Worm (Caenorhabditis elegans): Measurements from ENCODE around the gene mog-5.

DNA sequence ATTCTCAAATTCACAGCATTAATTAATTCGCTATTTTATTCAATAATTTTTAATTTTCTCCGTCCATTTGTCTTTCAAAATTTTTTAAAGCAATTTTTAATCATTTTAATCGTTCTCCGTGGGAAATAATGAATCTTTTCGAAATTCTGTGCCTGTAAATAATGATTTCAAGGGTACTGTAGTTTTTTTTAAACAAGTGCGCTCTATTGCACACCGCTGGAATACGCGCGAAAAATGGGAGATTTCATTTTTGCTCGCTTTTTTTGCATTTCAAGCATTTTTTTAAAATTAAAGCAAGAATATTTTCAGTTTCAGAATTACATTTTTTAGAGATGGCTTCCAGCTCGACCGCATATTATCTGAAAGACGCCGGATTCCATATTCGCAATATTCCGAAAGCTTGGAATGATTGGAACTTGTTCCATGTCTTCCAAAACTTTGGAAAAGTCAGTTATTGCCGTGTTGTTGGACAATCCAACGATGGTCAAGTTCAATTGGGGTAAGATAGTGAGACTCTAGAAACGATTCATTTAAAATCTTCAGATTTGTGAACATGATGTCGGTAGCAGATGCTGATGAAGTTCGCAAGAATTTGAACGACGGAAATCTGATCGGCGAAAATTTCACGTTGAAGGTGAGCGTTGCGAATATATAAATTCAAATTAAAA lies 21.7 kb downstream of the mog-5 start, which contains the start of gene tofu-6:
- no peak for TF ChIP-seq med-1 (GFP tag; optimal IDR thresholded peaks at IDR 0.05; ENCODE audit: insufficient read depth)
- TF ChIP-seq flt-1 (GFP tag; IDR thresholded peaks at IDR 0.05) = no peak
- TF ChIP-seq ztf-23 (GFP tag; IDR thresholded peaks at IDR 0.05) = no peak
